Fruit fly (Drosophila melanogaster) whole organism, prepupa: Measurements from ENCODE around the gene CG13676.

ENCODE experiments used
- Blimp-1 ChIP-seq: fragments of 200-800 bp; sonication (Bioruptor generic); optimal IDR thresholded peaks from 3 replicates; lab custom pipeline; 2017; ENCODE audit warnings: missing biosample characterization, missing genetic modification characterization, mild to moderate bottlenecking, moderate library complexity, missing genetic modification reagents
- CG10631 ChIP-seq: fragments of 200-800 bp; sonication (Bioruptor generic); optimal IDR thresholded peaks from 2 replicates; lab custom pipeline; 2016; ENCODE audit warnings: missing biosample characterization, missing genetic modification characterization
- CG10669 ChIP-seq: fragments of 200-800 bp; sonication (Bioruptor generic); optimal IDR thresholded peaks from 3 replicates; lab custom pipeline; 2018; ENCODE audit warnings: missing biosample characterization, mild to moderate bottlenecking, missing genetic modification characterization, moderate library complexity
- CG11294 ChIP-seq: fragments of 200-800 bp; sonication (Bioruptor generic); IDR thresholded peaks from 2 replicates; pipeline ENCODE4 v1.3.6; 2022; ENCODE audit warnings: missing biosample characterization, missing genetic modification characterization
- CG11762 ChIP-seq: fragments of 200-800 bp; sonication (Bioruptor generic); optimal IDR thresholded peaks from 3 replicates; lab custom pipeline; 2016; ENCODE audit warnings: missing biosample characterization, missing genetic modification characterization; ENCODE audit not compliant: insufficient read depth
- CG11902 ChIP-seq: fragments of 200-800 bp; sonication (Bioruptor generic); optimal IDR thresholded peaks from 3 replicates; lab custom pipeline; 2016; ENCODE audit warnings: missing biosample characterization, missing genetic modification characterization
- CG15336 ChIP-seq: fragments of 200-800 bp; sonication (Bioruptor generic); IDR thresholded peaks from 2 replicates; pipeline ENCODE4 v1.3.6; 2022; ENCODE audit warnings: missing biosample characterization, missing genetic modification characterization
- CG1621 ChIP-seq: fragments of 200-800 bp; sonication (Bioruptor generic); optimal IDR thresholded peaks from 3 replicates; lab custom pipeline; 2018; ENCODE audit warnings: missing biosample characterization, mild to moderate bottlenecking, missing genetic modification characterization
- CG31627 ChIP-seq: fragments of 200-800 bp; sonication (Bioruptor generic); optimal IDR thresholded peaks from 3 replicates; lab custom pipeline; 2016; ENCODE audit warnings: missing biosample characterization, missing genetic modification characterization
- CG3919 ChIP-seq: fragments of 200-800 bp; sonication (Bioruptor generic); optimal IDR thresholded peaks from 3 replicates; lab custom pipeline; 2016; ENCODE audit warnings: missing biosample characterization, missing genetic modification characterization
- CG6792 ChIP-seq: fragments of 200-800 bp; sonication (Bioruptor generic); optimal IDR thresholded peaks from 3 replicates; lab custom pipeline; 2016; ENCODE audit warnings: missing biosample characterization, missing genetic modification characterization
- CG6808 ChIP-seq: fragments of 200-800 bp; sonication (Bioruptor generic); optimal IDR thresholded peaks from 3 replicates; lab custom pipeline; 2017; ENCODE audit warnings: missing biosample characterization, missing genetic modification characterization, mild to moderate bottlenecking, moderate library complexity, missing genetic modification reagents
- CG7368 ChIP-seq: fragments of 200-800 bp; sonication (Bioruptor generic); optimal IDR thresholded peaks from 3 replicates; lab custom pipeline; 2016; ENCODE audit warnings: missing biosample characterization, missing genetic modification characterization
- CG8119 ChIP-seq: fragments of 200-800 bp; sonication (Bioruptor generic); IDR thresholded peaks from 3 replicates; pipeline ENCODE4 v1.3.6; 2022; ENCODE audit warnings: missing biosample characterization, missing genetic modification characterization
- CG8319 ChIP-seq: fragments of 200-800 bp; sonication (Bioruptor generic); optimal IDR thresholded peaks from 3 replicates; lab custom pipeline; 2016; ENCODE audit warnings: missing biosample characterization, missing genetic modification characterization
- CG8632 ChIP-seq: fragments of 200-800 bp; sonication (Bioruptor generic); optimal IDR thresholded peaks from 3 replicates; lab custom pipeline; 2016; ENCODE audit warnings: missing biosample characterization, missing genetic modification characterization
- CG9139 ChIP-seq: fragments of 200-800 bp; sonication (Bioruptor generic); optimal IDR thresholded peaks from 3 replicates; lab custom pipeline; 2017; ENCODE audit warnings: missing biosample characterization, mild to moderate bottlenecking, missing genetic modification characterization
- Eip75B ChIP-seq: fragments of 200-800 bp; sonication (Bioruptor generic); optimal IDR thresholded peaks from 3 replicates; lab custom pipeline; 2016; ENCODE audit warnings: missing biosample characterization, missing genetic modification characterization
- Eip78C ChIP-seq: fragments of 200-800 bp; sonication (Bioruptor generic); peaks from one replicate; lab custom pipeline; 2016; ENCODE audit warnings: missing biosample characterization, missing genetic modification characterization
- Eip93F ChIP-seq: fragments of 200-800 bp; sonication (Bioruptor generic); optimal IDR thresholded peaks from 2 replicates; lab custom pipeline; 2016; ENCODE audit warnings: missing biosample characterization, mild to moderate bottlenecking, missing genetic modification characterization
- Hr38 ChIP-seq: sonication (Bioruptor generic); optimal IDR thresholded peaks from 2 replicates; lab custom pipeline; 2016; ENCODE audit warnings: missing biosample characterization, missing genetic modification characterization
- Hr39 ChIP-seq: fragments of 200-800 bp; sonication (Bioruptor generic); optimal IDR thresholded peaks from 2 replicates; lab custom pipeline; 2016; ENCODE audit warnings: missing biosample characterization, missing genetic modification characterization
- Hr4 ChIP-seq: fragments of 200-800 bp; sonication (Bioruptor generic); optimal IDR thresholded peaks from 3 replicates; lab custom pipeline; 2016; ENCODE audit warnings: missing biosample characterization, missing genetic modification characterization
- Lpt ChIP-seq: fragments of 200-800 bp; sonication (Bioruptor generic); optimal IDR thresholded peaks from 3 replicates; lab custom pipeline; 2016; ENCODE audit warnings: missing biosample characterization, missing genetic modification characterization
- Met ChIP-seq: fragments of 200-800 bp; sonication (Bioruptor generic); optimal IDR thresholded peaks from 3 replicates; lab custom pipeline; 2016; ENCODE audit warnings: missing biosample characterization, missing genetic modification characterization
- OdsH ChIP-seq: fragments of 200-800 bp; sonication (Bioruptor generic); optimal IDR thresholded peaks from 3 replicates; lab custom pipeline; 2016; ENCODE audit warnings: missing biosample characterization, missing genetic modification characterization
- Sox102F ChIP-seq: fragments of 200-800 bp; sonication (Bioruptor generic); optimal IDR thresholded peaks from 2 replicates; lab custom pipeline; 2016; ENCODE audit warnings: missing biosample characterization, mild to moderate bottlenecking, missing genetic modification characterization
- Sox15 ChIP-seq: fragments of 200-800 bp; sonication (Bioruptor generic); optimal IDR thresholded peaks from 3 replicates; lab custom pipeline; 2016; ENCODE audit warnings: missing biosample characterization, missing genetic modification characterization
- acj6 ChIP-seq: fragments of 200-800 bp; sonication (Bioruptor generic); optimal IDR thresholded peaks from 3 replicates; lab custom pipeline; 2016; ENCODE audit warnings: missing biosample characterization, missing genetic modification characterization
- cyc ChIP-seq: fragments of 200-800 bp; sonication (Bioruptor generic); optimal IDR thresholded peaks from 3 replicates; lab custom pipeline; 2016; ENCODE audit warnings: missing biosample characterization, missing genetic modification characterization
- dac ChIP-seq: fragments of 200-800 bp; sonication (Bioruptor generic); optimal IDR thresholded peaks from 2 replicates; lab custom pipeline; 2017; ENCODE audit warnings: missing biosample characterization, mild to moderate bottlenecking, missing genetic modification characterization
- eg ChIP-seq: fragments of 200-800 bp; sonication (Bioruptor generic); IDR thresholded peaks from 3 replicates; pipeline ENCODE4 v1.3.6; 2022; ENCODE audit warnings: missing biosample characterization, missing genetic modification characterization
- esn ChIP-seq: fragments of 200-800 bp; sonication (Bioruptor generic); optimal IDR thresholded peaks from 2 replicates; lab custom pipeline; 2016; ENCODE audit warnings: missing biosample characterization, mild to moderate bottlenecking, missing genetic modification characterization, moderate library complexity
- fd85E ChIP-seq: fragments of 200-800 bp; sonication (Bioruptor generic); optimal IDR thresholded peaks from 3 replicates; lab custom pipeline; 2016; ENCODE audit warnings: missing biosample characterization, missing genetic modification characterization
- fkh ChIP-seq: fragments of 200-800 bp; sonication (Bioruptor generic); optimal IDR thresholded peaks from 3 replicates; lab custom pipeline; 2017; ENCODE audit warnings: missing biosample characterization, mild to moderate bottlenecking, missing genetic modification characterization, moderate library complexity
- lz ChIP-seq: fragments of 200-800 bp; sonication (Bioruptor generic); optimal IDR thresholded peaks from 3 replicates; lab custom pipeline; 2016; ENCODE audit warnings: missing biosample characterization, missing genetic modification characterization
- net ChIP-seq: fragments of 200-800 bp; sonication (Bioruptor generic); optimal IDR thresholded peaks from 3 replicates; lab custom pipeline; 2016; ENCODE audit warnings: missing biosample characterization, missing genetic modification characterization
- pdm3 ChIP-seq: fragments of 200-800 bp; sonication (Bioruptor generic); optimal IDR thresholded peaks from 3 replicates; lab custom pipeline; 2016; ENCODE audit warnings: missing biosample characterization, missing genetic modification characterization
- ss ChIP-seq, 2 experiments: fragments of 200-800 bp; sonication (Bioruptor generic); optimal IDR thresholded peaks; 2 replicates in 1 of 2; 3 replicates in 1 of 2; lab custom pipeline; 2017 to 2018; ENCODE audit warnings: mild to moderate bottlenecking in 2 of 2, missing biosample characterization in 2 of 2, missing genetic modification characterization in 2 of 2, moderate library complexity in 1 of 2

CG13676 gene

DNA sequence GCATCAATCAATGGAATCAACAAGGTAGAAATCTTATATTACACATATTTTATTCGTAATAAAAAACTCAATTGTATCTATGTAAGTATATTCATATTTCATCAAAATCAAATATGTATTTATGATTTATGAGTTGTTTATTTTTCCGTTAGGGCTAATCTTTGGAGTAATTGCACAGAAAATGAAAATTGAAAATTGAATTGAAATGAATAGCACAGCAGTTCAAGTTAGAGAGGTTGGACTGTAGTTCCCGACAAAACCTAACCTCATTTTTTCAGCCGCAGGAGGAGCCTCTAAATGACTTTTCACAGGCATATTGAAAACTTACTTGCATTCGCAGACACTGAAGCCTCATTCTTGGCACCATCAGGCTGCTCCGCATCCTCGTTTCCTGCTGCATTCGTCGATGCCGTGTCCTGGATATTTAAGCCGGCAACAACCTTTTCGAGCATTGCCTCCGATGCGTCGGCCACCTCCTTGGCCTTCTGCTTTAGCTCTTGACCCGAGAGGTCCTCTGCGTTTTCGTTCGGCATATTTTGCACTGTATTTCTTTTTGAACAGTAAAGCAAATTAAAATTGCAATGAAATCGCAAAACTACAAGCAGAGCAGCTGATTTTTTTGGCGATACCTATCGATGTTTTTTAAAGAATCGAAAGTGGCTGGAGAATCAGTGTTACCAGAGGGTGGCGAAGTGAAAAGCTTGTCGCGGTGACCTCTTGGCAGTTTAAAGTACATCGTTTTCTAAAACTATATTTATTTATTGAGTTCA is 26.4 kb upstream of the CG13676 start, which contains the start of gene Nmt (continued):
- TF ChIP-seq eg (GFP tag; lab: Robert Waterston, UW) (peak; percentile 51; the same call in 1 of the 3 replicates), CG9139 (GFP tag; lab: Kevin White, UChicago) (no peak), Hr39 (GFP tag; lab: Kevin White, UChicago) (peak; percentile 42), Blimp-1 (GFP tag; lab: Kevin White, UChicago) (no peak), CG7368 (GFP tag; lab: Kevin White, UChicago) (no peak), CG11902 (GFP tag; lab: Kevin White, UChicago) (no peak), acj6 (GFP tag; lab: Kevin White, UChicago) (peak; percentile 57), CG1621 (no peak), Sox102F (GFP tag; lab: Kevin White, UChicago) (no peak), Hr4 (no peak), CG6792 (GFP tag; lab: Kevin White, UChicago) (peak; percentile 52), CG8319 (GFP tag; lab: Kevin White, UChicago) (peak; percentile 80), Met (no peak), net (GFP tag; lab: Kevin White, UChicago) (no peak), CG3919 (GFP tag; lab: Kevin White, UChicago) (peak; percentile 60), fkh (GFP tag; lab: Kevin White, UChicago) (no peak), cyc (GFP tag; lab: Kevin White, UChicago) (no peak), OdsH (GFP tag; lab: Kevin White, UChicago) (peak; percentile 56), CG11294 (GFP tag; lab: Robert Waterston, UW) (no peak), dac (no peak), Hr38 (no peak), Sox15 (GFP tag; lab: Kevin White, UChicago) (peak; percentile 13), CG6808 (GFP tag; lab: Kevin White, UChicago) (no peak), CG11762 (GFP tag; lab: Kevin White, UChicago) (no peak), Eip93F (GFP tag; lab: Kevin White, UChicago) (no peak), pdm3 (GFP tag; lab: Kevin White, UChicago) (no peak), Lpt (GFP tag; lab: Kevin White, UChicago) (no peak)

DNA sequence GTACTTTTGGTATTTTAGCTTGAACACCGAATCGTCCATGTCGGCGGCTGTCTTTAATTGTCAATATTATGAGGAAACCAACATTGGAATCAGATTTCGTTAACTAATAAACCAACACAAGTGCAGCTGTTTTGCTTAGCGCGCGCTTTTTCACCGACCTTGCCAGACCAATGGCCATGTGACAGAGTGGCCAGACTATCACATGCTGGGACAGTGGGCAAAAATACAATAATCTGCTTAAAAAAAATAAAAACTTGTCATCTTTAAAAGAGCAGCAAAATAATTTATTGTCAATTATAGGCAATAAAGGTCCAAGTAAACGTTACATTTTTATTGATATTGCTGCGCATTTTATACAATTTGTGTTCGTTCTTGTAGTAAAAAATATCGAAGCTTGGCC is 24.2 kb upstream of the CG13676 start, which contains the start of gene RecQ4:
RecQ4 (minus strand) TSS at position 161 of the 400 bp plus-strand sequence.
- TF ChIP-seq Hr39 (GFP tag; lab: Kevin White, UChicago) (peak; percentile 20), lz (peak; percentile 5), CG8632 (GFP tag; lab: Kevin White, UChicago) (no peak)
- TF ChIP-seq, all 60 proteins: peak for 2

DNA sequence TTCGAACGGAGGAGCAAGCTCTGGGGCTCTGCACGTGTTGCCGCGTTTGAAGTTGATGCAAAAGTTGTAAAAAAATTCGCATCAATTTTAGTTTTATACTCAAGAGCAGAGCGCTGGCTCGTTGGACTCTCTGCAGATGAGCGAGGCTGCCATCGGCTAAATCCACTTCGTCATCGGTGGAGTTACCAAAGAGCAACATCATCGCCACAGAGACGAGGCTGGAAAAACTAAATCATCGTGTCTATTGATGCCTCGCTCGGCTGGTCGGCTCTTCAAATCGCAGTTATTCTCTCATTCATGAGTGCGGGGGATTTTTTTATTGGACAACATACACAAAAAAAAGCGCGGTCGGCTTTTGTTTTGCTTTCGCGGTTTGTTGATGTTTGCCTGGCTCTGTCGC is 13.8 kb upstream of the CG13676 start, which contains the start of gene CG13675:
CG13675 (minus strand) TSS at position 83 of the 400 bp plus-strand sequence.
- TF ChIP-seq CG10669 (GFP tag; lab: Kevin White, UChicago): no peak
- TF ChIP-seq Hr38: no peak
- peak; percentile 26; the same call in 1 of the 3 replicates for TF ChIP-seq eg (GFP tag; lab: Robert Waterston, UW)
- no peak for TF ChIP-seq CG15336 (GFP tag; lab: Robert Waterston, UW)
- TF ChIP-seq net (GFP tag; lab: Kevin White, UChicago): no peak
- no peak for TF ChIP-seq fd85E (GFP tag; lab: Kevin White, UChicago)
- no peak for TF ChIP-seq CG10631
- TF ChIP-seq CG8119 (GFP tag; lab: Robert Waterston, UW): 0 out of 3 replicates have a peak, but pooled peaks have one; percentile 24
- no peak for TF ChIP-seq esn (GFP tag; lab: Kevin White, UChicago)
- TF ChIP-seq CG31627 (GFP tag; lab: Kevin White, UChicago): no peak
- TF ChIP-seq acj6 (GFP tag; lab: Kevin White, UChicago): no peak
- no peak for TF ChIP-seq Eip75B
- no peak for TF ChIP-seq ss (GFP tag; optimal IDR thresholded peaks at IDR 0.05; lab: Kevin White, UChicago)
- TF ChIP-seq Eip78C (GFP tag; lab: Kevin White, UChicago): no peak
